Fruit fly (Drosophila melanogaster): ENCODE results near the gene Ccdc56.

DNA sequence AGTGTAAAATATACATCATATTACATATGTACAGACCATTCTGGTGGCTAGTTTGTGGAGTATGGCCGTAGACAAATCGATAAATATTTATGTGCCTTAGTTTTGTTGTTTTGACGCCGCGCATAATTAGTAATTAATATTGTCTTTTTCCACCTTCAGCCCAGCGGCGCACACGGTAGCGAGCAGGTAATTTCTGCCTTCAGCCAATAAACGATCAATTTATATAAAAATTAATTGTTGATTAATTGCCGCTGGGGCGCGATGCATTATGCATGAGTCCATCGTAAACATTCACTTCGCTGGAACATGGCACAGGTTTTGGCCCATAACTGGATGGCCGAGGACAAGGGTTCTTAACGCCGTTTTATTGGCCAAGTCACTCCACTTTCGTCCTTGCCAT, 8.5 kb downstream of the Ccdc56 start:
- TF ChIP-seq tj (GFP tag; optimal IDR thresholded peaks at IDR 0.05) (no peak), kay (GFP tag; ENCODE audit: borderline replicate concordance) (no peak), CG7045 (GFP tag; optimal IDR thresholded peaks at IDR 0.05) (no peak), CG7101 (tag; optimal IDR thresholded peaks at IDR 0.05) (no peak), CG14711 (tag; optimal IDR thresholded peaks at IDR 0.05) (no peak), CG33017 (tag; optimal IDR thresholded peaks at IDR 0.05) (no peak), CG5204 (GFP tag; optimal IDR thresholded peaks at IDR 0.05) (no peak), toe (GFP tag; optimal IDR thresholded peaks at IDR 0.05) (no peak), CG11617 (GFP tag; optimal IDR thresholded peaks at IDR 0.05) (no peak), CG1620 (GFP tag; optimal IDR thresholded peaks at IDR 0.05) (no peak), bab1 (GFP tag; optimal IDR thresholded peaks at IDR 0.05) (no peak), Hr96 (GFP tag; optimal IDR thresholded peaks at IDR 0.05) (no peak)

All from whole organism, adult.